Fruit fly (Drosophila melanogaster): ENCODE measurements around the gene CG1677.

CG1677 gene

DNA sequence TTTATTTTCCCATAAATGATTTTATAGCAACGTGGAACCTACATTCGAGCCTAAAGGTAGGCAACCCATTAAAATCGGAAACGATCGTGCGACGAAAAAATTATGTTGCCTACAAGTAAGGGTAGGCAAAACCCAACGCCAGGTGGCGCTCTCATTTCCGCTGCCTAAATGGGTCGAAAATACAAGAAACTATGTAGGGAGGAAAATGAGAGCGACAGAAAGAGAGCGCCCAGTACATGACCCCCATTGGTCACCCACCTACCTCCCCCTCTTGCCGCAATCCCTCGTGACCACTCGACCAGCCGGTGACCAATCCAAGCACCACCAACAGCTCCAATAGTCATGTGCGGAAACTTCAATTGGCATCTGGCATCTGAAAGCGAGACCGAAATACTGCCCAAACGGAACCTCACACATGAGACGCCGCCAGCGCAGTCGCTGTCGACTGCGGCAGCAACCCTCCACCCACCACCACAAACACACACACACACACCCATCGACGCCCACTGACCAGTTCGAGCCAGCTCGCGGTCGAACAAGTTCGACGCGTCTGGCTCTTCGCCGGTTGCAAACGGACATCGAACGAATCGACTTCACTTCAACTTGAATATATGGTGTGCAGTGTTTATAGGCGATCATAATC is 163.5 kb downstream of the CG1677 start (continued):
- TF ChIP-seq CG10267 (tag; optimal IDR thresholded peaks at IDR 0.05) (peak; percentile 68), esg (GFP tag; conservative IDR thresholded peaks at IDR 0.05) (no peak), CG17568 (GFP tag; optimal IDR thresholded peaks at IDR 0.05) (peak; percentile 67), Vsx1 (GFP tag; optimal IDR thresholded peaks at IDR 0.05) (peak; percentile 79), p53 (GFP tag; optimal IDR thresholded peaks at IDR 0.05) (peak; percentile 72), Meics (GFP tag; optimal IDR thresholded peaks at IDR 0.05) (peak; percentile 86), CG18262 (tag; optimal IDR thresholded peaks at IDR 0.05) (peak; percentile 67), grn (GFP tag; optimal IDR thresholded peaks at IDR 0.05) (no peak), chn (GFP tag; optimal IDR thresholded peaks at IDR 0.05) (peak; percentile 77), CG11696 (GFP tag; IDR thresholded peaks at IDR 0.05) (peak; percentile 46; the same call in 1 of the 2 replicates), CG8290 (GFP tag; optimal IDR thresholded peaks at IDR 0.05) (peak; percentile 72), CG8290 (tag; optimal IDR thresholded peaks at IDR 0.05) (peak; percentile 72 to 84), vnd (GFP tag; IDR thresholded peaks at IDR 0.05; ENCODE audit: partially characterized antibody) (no peak), tap (tag; optimal IDR thresholded peaks at IDR 0.05) (no peak), CG42726 (GFP tag; IDR thresholded peaks at IDR 0.05; ENCODE audit: partially characterized antibody) (no peak; the same call in 1 of the 2 replicates), Ssrp (tag; optimal IDR thresholded peaks at IDR 0.05) (peak; percentile 76), CG9817 (tag; optimal IDR thresholded peaks at IDR 0.05) (peak; percentile 91), CG10565 (GFP tag; optimal IDR thresholded peaks at IDR 0.05) (peak; percentile 18), nerfin-1 (tag; optimal IDR thresholded peaks at IDR 0.05) (peak; percentile 76), Atf6 (GFP tag; IDR thresholded peaks at IDR 0.05) (peak; percentile 57; the same call in 1 of the 2 replicates), ewg (GFP tag; optimal IDR thresholded peaks at IDR 0.05) (peak; percentile 81), psq (GFP tag; optimal IDR thresholded peaks at IDR 0.05) (peak; percentile 59), cad (GFP tag; optimal IDR thresholded peaks at IDR 0.05) (no peak), CG7928 (GFP tag; optimal IDR thresholded peaks at IDR 0.05) (peak; percentile 42), CG1832 (GFP tag; optimal IDR thresholded peaks at IDR 0.05) (peak; percentile 18), gfzf (GFP tag; optimal IDR thresholded peaks at IDR 0.05) (no peak), CG4730 (GFP tag; IDR thresholded peaks at IDR 0.05) (peak; percentile 41; the same call in 1 of the 2 replicates), CG10209 (GFP tag; optimal IDR thresholded peaks at IDR 0.05) (peak; percentile 84), CG30020 (tag; optimal IDR thresholded peaks at IDR 0.05) (no peak), MESR4 (GFP tag; optimal IDR thresholded peaks at IDR 0.05) (peak; percentile 6), CG12071 (GFP tag; optimal IDR thresholded peaks at IDR 0.05) (peak; percentile 86), CG6813 (GFP tag; optimal IDR thresholded peaks at IDR 0.05) (peak; percentile 85), CG18476 (GFP tag; optimal IDR thresholded peaks at IDR 0.05) (no peak), cas (GFP tag; IDR thresholded peaks at IDR 0.05) (no peak), CG8359 (GFP tag; optimal IDR thresholded peaks at IDR 0.05; ENCODE audit: borderline replicate concordance) (peak; percentile 63), CG11560 (tag; IDR thresholded peaks at IDR 0.05) (0 out of 3 replicates have a peak, but pooled peaks have one; percentile 6), CG6683 (GFP tag; optimal IDR thresholded peaks at IDR 0.05) (peak; percentile 36), CG10147 (GFP tag; optimal IDR thresholded peaks at IDR 0.05) (peak; percentile 66), HLHmδ (GFP tag; optimal IDR thresholded peaks at IDR 0.05) (peak; percentile 78), Hr3 (GFP tag; optimal IDR thresholded peaks at IDR 0.05) (peak; percentile 69), CG30403 (GFP tag; optimal IDR thresholded peaks at IDR 0.05) (peak; percentile 74), CG11456 (GFP tag; IDR thresholded peaks at IDR 0.05) (peak; percentile 95), CG6254 (GFP tag; optimal IDR thresholded peaks at IDR 0.05) (peak; percentile 75), Hmr (GFP tag; optimal IDR thresholded peaks at IDR 0.05) (peak; percentile 85), MTF-1 (GFP tag; optimal IDR thresholded peaks at IDR 0.05; ENCODE audit: borderline replicate concordance) (peak; percentile 95), Side (GFP tag; optimal IDR thresholded peaks at IDR 0.05) (peak; percentile 89), fu2 (GFP tag; optimal IDR thresholded peaks at IDR 0.05) (peak; percentile 52), crp (GFP tag; optimal IDR thresholded peaks at IDR 0.05) (peak in 1 of 2 experiments; percentile 42)

Data from whole organism, embryonic.